ENCODE assay signal across 7 worm cellular contexts in the genomic region with DNA sequence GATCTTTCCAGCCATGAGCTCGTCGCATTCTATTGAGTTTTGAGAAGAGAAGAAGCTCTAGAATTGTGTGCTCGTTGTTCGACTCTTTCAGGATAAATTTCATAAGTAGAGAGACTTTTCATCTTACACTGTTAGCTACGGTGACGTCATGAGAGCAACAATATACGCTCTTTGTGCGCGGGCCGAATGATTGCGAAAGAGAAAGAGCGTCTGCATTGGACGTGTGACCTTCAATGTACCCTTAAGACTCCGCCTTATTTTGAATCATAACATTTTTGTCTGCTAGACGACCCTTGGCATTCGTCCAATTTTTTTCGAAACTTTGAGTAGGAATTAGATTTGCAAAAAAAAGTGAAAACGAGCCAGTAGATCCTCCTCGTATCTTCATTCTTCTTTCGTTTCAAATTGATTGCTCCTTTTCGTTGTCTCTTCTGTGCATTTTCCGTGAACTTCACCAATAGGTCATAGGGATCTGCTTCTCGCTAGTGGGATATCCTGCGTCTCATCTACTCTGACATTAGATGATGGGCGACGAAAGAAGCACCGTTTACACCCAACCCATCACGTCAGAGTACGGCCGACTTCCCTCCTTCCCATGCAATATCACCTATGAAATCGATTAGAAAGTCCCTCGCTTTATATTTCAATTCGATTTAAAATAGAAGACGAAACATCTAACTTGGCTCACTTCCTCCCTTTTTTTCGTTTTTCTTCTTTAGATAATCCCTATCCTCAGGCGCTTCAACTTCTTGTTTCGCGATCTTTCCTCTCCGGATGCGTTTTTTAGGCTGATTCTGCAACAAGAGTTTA.
TF ChIP-seq lines count a peak whose summit lies in the region.

No protein-coding gene starts in this region.

TF ChIP-seq in whole organism, L1 larva, 84 proteins besides CTCF, POLR2A, EP300 and RAD21 (continues in another document):
- TF ChIP-seq tlp-1 (tag; optimal IDR thresholded peaks at IDR 0.05; lab: Kevin White, UChicago): no peak
- TF ChIP-seq nhr-20 (tag; optimal IDR thresholded peaks at IDR 0.05; lab: Kevin White, UChicago): peak; percentile 49
- TF ChIP-seq fkh-8 (tag; optimal IDR thresholded peaks at IDR 0.05; lab: Kevin White, UChicago): peak; percentile 46
- TF ChIP-seq isw-1 (GFP tag; IDR thresholded peaks at IDR 0.05; lab: Robert Waterston, UW): peak; percentile 54
- no peak for TF ChIP-seq fkh-4 (tag; optimal IDR thresholded peaks at IDR 0.05; lab: Kevin White, UChicago; ENCODE audit: borderline replicate concordance)
- no peak for TF ChIP-seq pqm-1 (tag; optimal IDR thresholded peaks at IDR 0.05; lab: Kevin White, UChicago)
- TF ChIP-seq ztf-4 (tag; optimal IDR thresholded peaks at IDR 0.05; lab: Kevin White, UChicago): peak; percentile 50
- TF ChIP-seq rnt-1 (tag; optimal IDR thresholded peaks at IDR 0.05; lab: Kevin White, UChicago): peak; percentile 53
- TF ChIP-seq unc-130 (tag; optimal IDR thresholded peaks at IDR 0.05; lab: Kevin White, UChicago): peak; percentile 16
- TF ChIP-seq swsn-7 (tag; optimal IDR thresholded peaks at IDR 0.05; lab: Kevin White, UChicago): peak; percentile 23
- TF ChIP-seq nhr-71 (tag; optimal IDR thresholded peaks at IDR 0.05; lab: Kevin White, UChicago): peak; percentile 82

TF ChIP-seq in whole organism, L2 larva, 48 proteins besides CTCF, POLR2A, EP300 and RAD21 (continues in another document):
- TF ChIP-seq lin-11 (tag; optimal IDR thresholded peaks at IDR 0.05; lab: Kevin White, UChicago): peak; percentile 25
- TF ChIP-seq C34F6.9 (tag; optimal IDR thresholded peaks at IDR 0.05; lab: Kevin White, UChicago): peak; percentile 63
- no peak for TF ChIP-seq ztf-4 (tag; optimal IDR thresholded peaks at IDR 0.05; lab: Kevin White, UChicago)
- TF ChIP-seq sma-3 (GFP tag; optimal IDR thresholded peaks at IDR 0.05; lab: Kevin White, UChicago): no peak
- peak; percentile 48 for TF ChIP-seq F13H6.1 (tag; optimal IDR thresholded peaks at IDR 0.05; lab: Kevin White, UChicago)
- TF ChIP-seq nhr-237 (tag; optimal IDR thresholded peaks at IDR 0.05; lab: Kevin White, UChicago): no peak
- no peak for TF ChIP-seq unc-62 (GFP tag; optimal IDR thresholded peaks at IDR 0.05; lab: Kevin White, UChicago)
- TF ChIP-seq ceh-16 (tag; optimal IDR thresholded peaks at IDR 0.05; lab: Kevin White, UChicago): no peak
- no peak for TF ChIP-seq nhr-25 (tag; optimal IDR thresholded peaks at IDR 0.05; lab: Kevin White, UChicago)
- no peak for TF ChIP-seq mab-5 (tag; optimal IDR thresholded peaks at IDR 0.05; lab: Kevin White, UChicago)
- no peak for TF ChIP-seq aly-2 (tag; optimal IDR thresholded peaks at IDR 0.05; lab: Kevin White, UChicago)
- TF ChIP-seq ama-1 (optimal IDR thresholded peaks at IDR 0.05; lab: Kevin White, UChicago): no peak

TF ChIP-seq in whole organism, L3 larva, 47 proteins besides CTCF, POLR2A, EP300 and RAD21 (continues in another document):
- no peak for TF ChIP-seq fkh-2 (tag; optimal IDR thresholded peaks at IDR 0.05; lab: Kevin White, UChicago)
- no peak for TF ChIP-seq elt-2 (tag; optimal IDR thresholded peaks at IDR 0.05; lab: Kevin White, UChicago)
- TF ChIP-seq pha-4 (tag; optimal IDR thresholded peaks at IDR 0.05; lab: Kevin White, UChicago): peak; percentile 49
- no peak for TF ChIP-seq skn-1 (tag; optimal IDR thresholded peaks at IDR 0.05; lab: Kevin White, UChicago)
- no peak for TF ChIP-seq egl-5 (tag; optimal IDR thresholded peaks at IDR 0.05; lab: Kevin White, UChicago)
- no peak for TF ChIP-seq ceh-28 (tag; optimal IDR thresholded peaks at IDR 0.05; lab: Kevin White, UChicago)
- no peak for TF ChIP-seq fos-1 (tag; optimal IDR thresholded peaks at IDR 0.05; lab: Kevin White, UChicago)
- no peak for TF ChIP-seq egl-27 (tag; optimal IDR thresholded peaks at IDR 0.05; lab: Kevin White, UChicago)
- TF ChIP-seq hmg-11 (tag; optimal IDR thresholded peaks at IDR 0.05; lab: Kevin White, UChicago): no peak
- TF ChIP-seq ceh-9 (tag; optimal IDR thresholded peaks at IDR 0.05; lab: Kevin White, UChicago): no peak
- peak; percentile 75 for TF ChIP-seq fkh-10 (GFP tag; optimal IDR thresholded peaks at IDR 0.05; lab: Kevin White, UChicago)
- TF ChIP-seq ama-1 (optimal IDR thresholded peaks at IDR 0.05; lab: Kevin White, UChicago): peak; percentile 49
- no peak for TF ChIP-seq mdl-1 (tag; optimal IDR thresholded peaks at IDR 0.05; lab: Kevin White, UChicago)

TF ChIP-seq in whole organism, L4 larva, 104 proteins besides CTCF, POLR2A, EP300 and RAD21 (continues in another document):
- TF ChIP-seq rbr-2 (tag; optimal IDR thresholded peaks at IDR 0.05; lab: Kevin White, UChicago): peak; percentile 62
- 0 out of 2 replicates have a peak, but pooled peaks have one; percentile 28 for TF ChIP-seq hmg-1.1 (GFP tag; IDR thresholded peaks at IDR 0.05; lab: Robert Waterston, UW)
- TF ChIP-seq cey-2 (tag; optimal IDR thresholded peaks at IDR 0.05; lab: Kevin White, UChicago; ENCODE audit: borderline replicate concordance, insufficient read depth): no peak
- no peak for TF ChIP-seq ZK337.2 (GFP tag; IDR thresholded peaks at IDR 0.05; lab: Robert Waterston, UW)
- TF ChIP-seq nhr-42 (GFP tag; IDR thresholded peaks at IDR 0.05; lab: Robert Waterston, UW): no peak
- TF ChIP-seq duxl-1 (tag; optimal IDR thresholded peaks at IDR 0.05; lab: Kevin White, UChicago; ENCODE audit: poor library complexity): no peak
- TF ChIP-seq ceh-28 (tag; optimal IDR thresholded peaks at IDR 0.05; lab: Kevin White, UChicago): no peak
- TF ChIP-seq mxl-2 (GFP tag; conservative IDR thresholded peaks at IDR 0.05; lab: Robert Waterston, UW): no peak
- TF ChIP-seq nhr-28 (tag; optimal IDR thresholded peaks at IDR 0.05; lab: Kevin White, UChicago): no peak
- no peak for TF ChIP-seq sdz-12 (GFP tag; optimal IDR thresholded peaks at IDR 0.05; lab: Kevin White, UChicago)
- TF ChIP-seq nhr-6 (tag; optimal IDR thresholded peaks at IDR 0.05; lab: Kevin White, UChicago): peak; percentile 34
- peak; percentile 47; the same call in 1 of the 2 replicates for TF ChIP-seq madf-9 (GFP tag; conservative IDR thresholded peaks at IDR 0.05; lab: Robert Waterston, UW)

TF ChIP-seq in whole organism, late embryonic, 69 proteins besides CTCF, POLR2A, EP300 and RAD21:
- TF ChIP-seq ama-1 (optimal IDR thresholded peaks at IDR 0.05; lab: Kevin White, UChicago): no peak
- TF ChIP-seq hlh-6 (tag; optimal IDR thresholded peaks at IDR 0.05; lab: Kevin White, UChicago): no peak
- TF ChIP-seq K02D7.2 (tag; optimal IDR thresholded peaks at IDR 0.05; lab: Kevin White, UChicago): no peak
- TF ChIP-seq unc-42 (tag; optimal IDR thresholded peaks at IDR 0.05; lab: Kevin White, UChicago): peak; percentile 50
- TF ChIP-seq ceh-18 (tag; optimal IDR thresholded peaks at IDR 0.05; lab: Kevin White, UChicago): peak; percentile 2

TF ChIP-seq in whole organism, mixed stage, embryonic, 35 proteins besides CTCF, POLR2A, EP300 and RAD21:
- TF ChIP-seq flh-1 (GFP tag; optimal IDR thresholded peaks at IDR 0.05; lab: Kevin White, UChicago) (no peak), lin-32 (GFP tag; optimal IDR thresholded peaks at IDR 0.05; lab: Kevin White, UChicago) (no peak), unc-62 (GFP tag; optimal IDR thresholded peaks at IDR 0.05; lab: Kevin White, UChicago) (peak; percentile 48), unc-120 (tag; optimal IDR thresholded peaks at IDR 0.05; lab: Kevin White, UChicago; ENCODE audit: poor library complexity, severe bottlenecking) (peak; percentile 28)

TF ChIP-seq in whole organism, young adult, 124 proteins besides CTCF, POLR2A, EP300 and RAD21 (continues in another document):
- TF ChIP-seq K12H6.12 (tag; optimal IDR thresholded peaks at IDR 0.05; lab: Kevin White, UChicago) (peak; percentile 68), F33H1.4 (GFP tag; IDR thresholded peaks at IDR 0.05; lab: Robert Waterston, UW) (no peak), lsl-1 (GFP tag; optimal IDR thresholded peaks at IDR 0.05; lab: Kevin White, UChicago) (no peak), ztf-3 (GFP tag; optimal IDR thresholded peaks at IDR 0.05; lab: Kevin White, UChicago) (no peak), sptf-2 (GFP tag; optimal IDR thresholded peaks at IDR 0.05; lab: Kevin White, UChicago) (no peak), C06A6.2 (GFP tag; conservative IDR thresholded peaks at IDR 0.05; lab: Robert Waterston, UW) (peak; percentile 58; the same call in 1 of the 2 replicates), rec-8 (tag; optimal IDR thresholded peaks at IDR 0.05; lab: Kevin White, UChicago) (no peak), atf-7 (tag; optimal IDR thresholded peaks at IDR 0.05; lab: Kevin White, UChicago) (peak; percentile 61), mxl-1 (tag; optimal IDR thresholded peaks at IDR 0.05; lab: Kevin White, UChicago) (no peak), hrde-1 (tag; optimal IDR thresholded peaks at IDR 0.05; lab: Kevin White, UChicago; ENCODE audit: borderline replicate concordance) (no peak), snpc-4 (GFP tag; optimal IDR thresholded peaks at IDR 0.05; lab: Kevin White, UChicago) (peak; percentile 26), snpc-4 (tag; optimal IDR thresholded peaks at IDR 0.05; lab: Kevin White, UChicago) (no peak), Y56A3A.18 (GFP tag; IDR thresholded peaks at IDR 0.05; lab: Robert Waterston, UW) (no peak), nhr-179 (tag; optimal IDR thresholded peaks at IDR 0.05; lab: Kevin White, UChicago) (no peak), F39B2.1 (GFP tag; IDR thresholded peaks at IDR 0.05; lab: Robert Waterston, UW) (no peak), K11D2.4 (GFP tag; IDR thresholded peaks at IDR 0.05; lab: Robert Waterston, UW) (no peak; the same call in 1 of the 2 replicates), lin-26 (GFP tag; IDR thresholded peaks at IDR 0.05; lab: Robert Waterston, UW) (no peak), F57C9.4 (tag; optimal IDR thresholded peaks at IDR 0.05; lab: Kevin White, UChicago) (no peak), egrh-3 (GFP tag; IDR thresholded peaks at IDR 0.05; lab: Robert Waterston, UW) (no peak), ceh-79 (tag; optimal IDR thresholded peaks at IDR 0.05; lab: Kevin White, UChicago) (no peak), unc-62 (GFP tag; optimal IDR thresholded peaks at IDR 0.05; lab: Kevin White, UChicago) (no peak), sdz-38 (tag; optimal IDR thresholded peaks at IDR 0.05; lab: Kevin White, UChicago) (no peak), lin-35 (GFP tag; optimal IDR thresholded peaks at IDR 0.05; lab: Kevin White, UChicago) (no peak), cebp-1 (GFP tag; IDR thresholded peaks at IDR 0.05; lab: Robert Waterston, UW) (peak; percentile 95), cebp-1 (tag; optimal IDR thresholded peaks at IDR 0.05; lab: Kevin White, UChicago) (peak; percentile 98), madf-3 (GFP tag; IDR thresholded peaks at IDR 0.05; lab: Robert Waterston, UW) (no peak), T26A5.8 (tag; optimal IDR thresholded peaks at IDR 0.05; lab: Kevin White, UChicago) (no peak), zfh-2 (GFP tag; conservative IDR thresholded peaks at IDR 0.05; lab: Robert Waterston, UW) (peak; percentile 38; the same call in 1 of the 2 replicates), Y67H2A.10 (GFP tag; conservative IDR thresholded peaks at IDR 0.05; lab: Robert Waterston, UW) (no peak), pha-4 (tag; optimal IDR thresholded peaks at IDR 0.05; lab: Kevin White, UChicago) (no peak), somi-1 (GFP tag; optimal IDR thresholded peaks at IDR 0.05; lab: Kevin White, UChicago) (peak; percentile 18)
